Fruit fly (Drosophila melanogaster) whole organism, prepupa: ENCODE data around the gene CG3434.

ENCODE experiments used
- CG10631 ChIP-seq: fragments of 200-800 bp; sonication (Bioruptor generic); optimal IDR thresholded peaks from 2 replicates; lab custom pipeline; 2016; ENCODE audit warnings: missing biosample characterization, missing genetic modification characterization
- CG10669 ChIP-seq: fragments of 200-800 bp; sonication (Bioruptor generic); optimal IDR thresholded peaks from 3 replicates; lab custom pipeline; 2018; ENCODE audit warnings: missing biosample characterization, mild to moderate bottlenecking, missing genetic modification characterization, moderate library complexity
- CG11762 ChIP-seq: fragments of 200-800 bp; sonication (Bioruptor generic); optimal IDR thresholded peaks from 3 replicates; lab custom pipeline; 2016; ENCODE audit warnings: missing biosample characterization, missing genetic modification characterization; ENCODE audit not compliant: insufficient read depth
- CG11902 ChIP-seq: fragments of 200-800 bp; sonication (Bioruptor generic); optimal IDR thresholded peaks from 3 replicates; lab custom pipeline; 2016; ENCODE audit warnings: missing biosample characterization, missing genetic modification characterization
- CG15336 ChIP-seq: fragments of 200-800 bp; sonication (Bioruptor generic); IDR thresholded peaks from 2 replicates; pipeline ENCODE4 v1.3.6; 2022; ENCODE audit warnings: missing biosample characterization, missing genetic modification characterization
- CG1621 ChIP-seq: fragments of 200-800 bp; sonication (Bioruptor generic); optimal IDR thresholded peaks from 3 replicates; lab custom pipeline; 2018; ENCODE audit warnings: missing biosample characterization, mild to moderate bottlenecking, missing genetic modification characterization
- CG31627 ChIP-seq: fragments of 200-800 bp; sonication (Bioruptor generic); optimal IDR thresholded peaks from 3 replicates; lab custom pipeline; 2016; ENCODE audit warnings: missing biosample characterization, missing genetic modification characterization
- CG32006 ChIP-seq: fragments of 200-800 bp; sonication (Bioruptor generic); optimal IDR thresholded peaks from 3 replicates; lab custom pipeline; 2017; ENCODE audit warnings: missing biosample characterization, mild to moderate bottlenecking, missing genetic modification characterization
- CG34406 ChIP-seq: fragments of 200-800 bp; sonication (Bioruptor generic); optimal IDR thresholded peaks from 3 replicates; lab custom pipeline; 2016; ENCODE audit warnings: missing biosample characterization, missing genetic modification characterization
- CG3919 ChIP-seq: fragments of 200-800 bp; sonication (Bioruptor generic); optimal IDR thresholded peaks from 3 replicates; lab custom pipeline; 2016; ENCODE audit warnings: missing biosample characterization, missing genetic modification characterization
- CG6163 ChIP-seq: fragments of 200-800 bp; sonication (Bioruptor generic); IDR thresholded peaks from 3 replicates; pipeline ENCODE4 v1.3.6; 2022; ENCODE audit warnings: missing biosample characterization, missing genetic modification characterization
- CG6276 ChIP-seq: fragments of 200-800 bp; sonication (Bioruptor generic); optimal IDR thresholded peaks from 2 replicates; lab custom pipeline; 2017; ENCODE audit warnings: missing biosample characterization, mild to moderate bottlenecking, missing genetic modification characterization
- CG6792 ChIP-seq: fragments of 200-800 bp; sonication (Bioruptor generic); optimal IDR thresholded peaks from 3 replicates; lab custom pipeline; 2016; ENCODE audit warnings: missing biosample characterization, missing genetic modification characterization
- CG6808 ChIP-seq: fragments of 200-800 bp; sonication (Bioruptor generic); optimal IDR thresholded peaks from 3 replicates; lab custom pipeline; 2017; ENCODE audit warnings: missing biosample characterization, missing genetic modification characterization, mild to moderate bottlenecking, moderate library complexity, missing genetic modification reagents
- CG7368 ChIP-seq: fragments of 200-800 bp; sonication (Bioruptor generic); optimal IDR thresholded peaks from 3 replicates; lab custom pipeline; 2016; ENCODE audit warnings: missing biosample characterization, missing genetic modification characterization
- CG8119 ChIP-seq: fragments of 200-800 bp; sonication (Bioruptor generic); IDR thresholded peaks from 3 replicates; pipeline ENCODE4 v1.3.6; 2022; ENCODE audit warnings: missing biosample characterization, missing genetic modification characterization
- CG9139 ChIP-seq: fragments of 200-800 bp; sonication (Bioruptor generic); optimal IDR thresholded peaks from 3 replicates; lab custom pipeline; 2017; ENCODE audit warnings: missing biosample characterization, mild to moderate bottlenecking, missing genetic modification characterization
- Eip75B ChIP-seq: fragments of 200-800 bp; sonication (Bioruptor generic); optimal IDR thresholded peaks from 3 replicates; lab custom pipeline; 2016; ENCODE audit warnings: missing biosample characterization, missing genetic modification characterization
- Eip78C ChIP-seq: fragments of 200-800 bp; sonication (Bioruptor generic); peaks from one replicate; lab custom pipeline; 2016; ENCODE audit warnings: missing biosample characterization, missing genetic modification characterization
- Eip93F ChIP-seq: fragments of 200-800 bp; sonication (Bioruptor generic); optimal IDR thresholded peaks from 2 replicates; lab custom pipeline; 2016; ENCODE audit warnings: missing biosample characterization, mild to moderate bottlenecking, missing genetic modification characterization
- Ets21C ChIP-seq: fragments of 200-800 bp; sonication (Bioruptor generic); optimal IDR thresholded peaks from 3 replicates; lab custom pipeline; 2016; ENCODE audit warnings: missing biosample characterization, missing genetic modification characterization
- Gug ChIP-seq: fragments of 200-800 bp; sonication (Bioruptor generic); IDR thresholded peaks from 2 replicates; pipeline ENCODE4 v1.3.6; 2022; ENCODE audit warnings: missing biosample characterization, missing genetic modification characterization
- Hr38 ChIP-seq: sonication (Bioruptor generic); optimal IDR thresholded peaks from 2 replicates; lab custom pipeline; 2016; ENCODE audit warnings: missing biosample characterization, missing genetic modification characterization
- Hr4 ChIP-seq: fragments of 200-800 bp; sonication (Bioruptor generic); optimal IDR thresholded peaks from 3 replicates; lab custom pipeline; 2016; ENCODE audit warnings: missing biosample characterization, missing genetic modification characterization
- Lpt ChIP-seq: fragments of 200-800 bp; sonication (Bioruptor generic); optimal IDR thresholded peaks from 3 replicates; lab custom pipeline; 2016; ENCODE audit warnings: missing biosample characterization, missing genetic modification characterization
- OdsH ChIP-seq: fragments of 200-800 bp; sonication (Bioruptor generic); optimal IDR thresholded peaks from 3 replicates; lab custom pipeline; 2016; ENCODE audit warnings: missing biosample characterization, missing genetic modification characterization
- Smox ChIP-seq: fragments of 200-800 bp; sonication (Bioruptor generic); optimal IDR thresholded peaks from 3 replicates; lab custom pipeline; 2016; ENCODE audit warnings: missing biosample characterization, missing genetic modification characterization
- Sox102F ChIP-seq: fragments of 200-800 bp; sonication (Bioruptor generic); optimal IDR thresholded peaks from 2 replicates; lab custom pipeline; 2016; ENCODE audit warnings: missing biosample characterization, mild to moderate bottlenecking, missing genetic modification characterization
- Sox14 ChIP-seq: fragments of 200-800 bp; sonication (Bioruptor generic); optimal IDR thresholded peaks from 3 replicates; lab custom pipeline; 2016; ENCODE audit warnings: missing biosample characterization, missing genetic modification characterization
- Sox15 ChIP-seq: fragments of 200-800 bp; sonication (Bioruptor generic); optimal IDR thresholded peaks from 3 replicates; lab custom pipeline; 2016; ENCODE audit warnings: missing biosample characterization, missing genetic modification characterization
- achi ChIP-seq: fragments of 200-800 bp; sonication (Bioruptor generic); optimal IDR thresholded peaks from 3 replicates; lab custom pipeline; 2016; ENCODE audit warnings: missing biosample characterization, missing genetic modification characterization
- acj6 ChIP-seq: fragments of 200-800 bp; sonication (Bioruptor generic); optimal IDR thresholded peaks from 3 replicates; lab custom pipeline; 2016; ENCODE audit warnings: missing biosample characterization, missing genetic modification characterization
- cyc ChIP-seq: fragments of 200-800 bp; sonication (Bioruptor generic); optimal IDR thresholded peaks from 3 replicates; lab custom pipeline; 2016; ENCODE audit warnings: missing biosample characterization, missing genetic modification characterization
- dac ChIP-seq: fragments of 200-800 bp; sonication (Bioruptor generic); optimal IDR thresholded peaks from 2 replicates; lab custom pipeline; 2017; ENCODE audit warnings: missing biosample characterization, mild to moderate bottlenecking, missing genetic modification characterization
- dsx ChIP-seq: fragments of 200-800 bp; optimal IDR thresholded peaks from 3 replicates; lab custom pipeline; 2019; ENCODE audit warnings: missing biosample characterization, mild to moderate bottlenecking, missing genetic modification characterization, moderate library complexity; ENCODE audit not compliant: poor library complexity, severe bottlenecking
- eg ChIP-seq: fragments of 200-800 bp; sonication (Bioruptor generic); IDR thresholded peaks from 3 replicates; pipeline ENCODE4 v1.3.6; 2022; ENCODE audit warnings: missing biosample characterization, missing genetic modification characterization
- esn ChIP-seq: fragments of 200-800 bp; sonication (Bioruptor generic); optimal IDR thresholded peaks from 2 replicates; lab custom pipeline; 2016; ENCODE audit warnings: missing biosample characterization, mild to moderate bottlenecking, missing genetic modification characterization, moderate library complexity
- fd59A ChIP-seq: fragments of 200-800 bp; sonication (Bioruptor generic); optimal IDR thresholded peaks from 2 replicates; lab custom pipeline; 2017; ENCODE audit warnings: missing biosample characterization, mild to moderate bottlenecking, missing genetic modification characterization, missing genetic modification reagents
- fd85E ChIP-seq: fragments of 200-800 bp; sonication (Bioruptor generic); optimal IDR thresholded peaks from 3 replicates; lab custom pipeline; 2016; ENCODE audit warnings: missing biosample characterization, missing genetic modification characterization
- lz ChIP-seq: fragments of 200-800 bp; sonication (Bioruptor generic); optimal IDR thresholded peaks from 3 replicates; lab custom pipeline; 2016; ENCODE audit warnings: missing biosample characterization, missing genetic modification characterization
- net ChIP-seq: fragments of 200-800 bp; sonication (Bioruptor generic); optimal IDR thresholded peaks from 3 replicates; lab custom pipeline; 2016; ENCODE audit warnings: missing biosample characterization, missing genetic modification characterization
- spab ChIP-seq: fragments of 200-800 bp; sonication (Bioruptor generic); optimal IDR thresholded peaks from 2 replicates; lab custom pipeline; 2017; ENCODE audit warnings: missing biosample characterization, mild to moderate bottlenecking, missing genetic modification characterization, missing genetic modification reagents
- svp ChIP-seq: fragments of 200-800 bp; sonication (Bioruptor generic); peaks from one replicate; lab custom pipeline; 2016; ENCODE audit warnings: missing biosample characterization, missing genetic modification characterization
- topi ChIP-seq: fragments of 200-800 bp; sonication (Bioruptor generic); optimal IDR thresholded peaks from 3 replicates; lab custom pipeline; 2016; ENCODE audit warnings: missing biosample characterization, missing genetic modification characterization
- vri ChIP-seq: fragments of 200-800 bp; sonication (Bioruptor generic); optimal IDR thresholded peaks from 3 replicates; lab custom pipeline; 2016; ENCODE audit warnings: missing biosample characterization, mild to moderate bottlenecking, missing genetic modification characterization

CG3434 gene

dm6 chr3L:9476829-9477228, 16.2 kb upstream of the CG3434 start, which contains the start of the genes Uch-L5 and Jarid2 (continued):
- peak; percentile 63 for TF ChIP-seq CG31627 (GFP tag; lab: Kevin White, UChicago)
- TF ChIP-seq CG6792, result peak; percentile 22
- peak; percentile 13 for TF ChIP-seq vri (GFP tag; lab: Kevin White, UChicago)
- TF ChIP-seq achi, result no peak
- no peak for TF ChIP-seq Eip93F
- no peak for TF ChIP-seq Sox15 (GFP tag; lab: Kevin White, UChicago)
- TF ChIP-seq, all 60 proteins: peak for 14

- TF ChIP-seq OdsH (GFP tag; lab: Kevin White, UChicago) (no peak), cyc (GFP tag; lab: Kevin White, UChicago) (no peak), CG11902 (GFP tag; lab: Kevin White, UChicago) (no peak), CG3919 (no peak), Hr38 (no peak), CG6792 (no peak), CG7368 (GFP tag; lab: Kevin White, UChicago) (no peak), dac (GFP tag; lab: Kevin White, UChicago) (no peak)
These were observed 10.7 kb upstream of the CG3434 start for dm6 chr3L:9471151-9471903.

- TF ChIP-seq eg, result no peak
- peak; percentile 19 for TF ChIP-seq Eip78C
These were observed 8.5 kb upstream of the CG3434 start for dm6 chr3L:9469079-9469478.

dm6 chr3L:9468261-9468890, 7.8 kb upstream of the CG3434 start:
- TF ChIP-seq esn (GFP tag; lab: Kevin White, UChicago) (no peak), fd85E (no peak), CG3919 (no peak), fd59A (GFP tag; lab: Kevin White, UChicago) (no peak), Lpt (GFP tag; lab: Kevin White, UChicago) (no peak), Hr4 (GFP tag; lab: Kevin White, UChicago) (peak; percentile 59), dsx (GFP tag; lab: Kevin White, UChicago) (no peak), CG8119 (GFP tag; lab: Robert Waterston, UW) (no peak), CG15336 (no peak), cyc (GFP tag; lab: Kevin White, UChicago) (peak; percentile 3), Smox (GFP tag; lab: Kevin White, UChicago) (peak; percentile 32), net (GFP tag; lab: Kevin White, UChicago) (peak; percentile 8), Sox14 (peak; percentile 20), svp (GFP tag; lab: Kevin White, UChicago) (peak; percentile 67), CG6276 (GFP tag; lab: Kevin White, UChicago) (no peak), eg (no peak), Eip75B (GFP tag; lab: Kevin White, UChicago) (no peak), CG9139 (GFP tag; lab: Kevin White, UChicago) (no peak), Gug (GFP tag; lab: Robert Waterston, UW) (no peak), CG6163 (GFP tag; lab: Robert Waterston, UW) (no peak), CG31627 (GFP tag; lab: Kevin White, UChicago) (peak; percentile 29), Eip78C (peak; percentile 66), lz (GFP tag; lab: Kevin White, UChicago) (no peak), acj6 (GFP tag; lab: Kevin White, UChicago) (no peak), CG1621 (tag; lab: Kevin White, UChicago) (no peak), spab (GFP tag; lab: Kevin White, UChicago) (no peak), topi (peak; percentile 23), CG34406 (no peak), CG10669 (GFP tag; lab: Kevin White, UChicago) (no peak), Sox102F (no peak), CG6808 (no peak), CG32006 (GFP tag; lab: Kevin White, UChicago) (peak; percentile 62), CG10631 (GFP tag; lab: Kevin White, UChicago) (no peak), CG11902 (GFP tag; lab: Kevin White, UChicago) (no peak), CG11762 (GFP tag; lab: Kevin White, UChicago) (no peak), Sox15 (GFP tag; lab: Kevin White, UChicago) (no peak), Ets21C (GFP tag; lab: Kevin White, UChicago) (no peak)
